Worm (Caenorhabditis elegans): ENCODE measurements around the gene scav-2.

scav-2 gene

DNA sequence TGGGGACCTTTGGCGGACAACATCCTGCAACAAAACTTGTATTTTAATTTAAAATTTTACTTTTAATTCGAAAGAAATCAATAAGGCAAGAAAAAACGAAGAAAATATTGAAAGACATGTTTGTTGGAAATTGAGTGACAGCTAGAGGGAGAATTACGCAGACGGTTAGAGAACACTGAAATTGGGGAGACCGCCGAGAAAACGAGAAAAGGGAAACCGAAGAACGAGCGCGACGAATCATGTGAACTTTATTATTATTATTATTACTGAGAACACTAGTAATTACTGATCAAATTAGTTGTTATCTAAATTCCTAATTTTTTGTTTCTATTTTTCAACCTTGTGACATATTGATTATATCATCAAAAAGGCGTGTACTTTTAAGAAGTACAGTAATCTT is 6.2 kb downstream of the scav-2 start, which contains the start of gene mmad-1 (continued):
- TF ChIP-seq zfh-2 (GFP tag; conservative IDR thresholded peaks at IDR 0.05) (no peak), hmg-20 (GFP tag; IDR thresholded peaks at IDR 0.05) (no peak), madf-3 (GFP tag; IDR thresholded peaks at IDR 0.05) (no peak), egl-18 (GFP tag; IDR thresholded peaks at IDR 0.05) (no peak), hmg-1.2 (GFP tag; IDR thresholded peaks at IDR 0.05) (peak; percentile 91), mcd-1 (GFP tag; IDR thresholded peaks at IDR 0.05) (peak; percentile 34; the same call in 1 of the 2 replicates), snpc-1.1 (tag; optimal IDR thresholded peaks at IDR 0.05; ENCODE audit: insufficient read depth) (no peak), ztf-25 (GFP tag; IDR thresholded peaks at IDR 0.05) (no peak), bed-1 (GFP tag; IDR thresholded peaks at IDR 0.05) (no peak), nhr-120 (GFP tag; IDR thresholded peaks at IDR 0.05) (no peak), ekl-4 (GFP tag; IDR thresholded peaks at IDR 0.05) (no peak), snpc-4 (GFP tag; optimal IDR thresholded peaks at IDR 0.05) (no peak), snpc-4 (tag; optimal IDR thresholded peaks at IDR 0.05) (peak in 2 of 4 experiments; percentile 14 to 33), xnd-1 (tag; optimal IDR thresholded peaks at IDR 0.05) (no peak), C17E4.6 (GFP tag; IDR thresholded peaks at IDR 0.05) (no peak), him-1 (tag; optimal IDR thresholded peaks at IDR 0.05) (no peak), nhr-179 (tag; optimal IDR thresholded peaks at IDR 0.05) (no peak), sdz-38 (tag; optimal IDR thresholded peaks at IDR 0.05) (no peak), die-1 (tag; optimal IDR thresholded peaks at IDR 0.05) (no peak), attf-3 (GFP tag; conservative IDR thresholded peaks at IDR 0.05) (no peak), F55B11.4 (tag; optimal IDR thresholded peaks at IDR 0.05; ENCODE audit: borderline replicate concordance, insufficient read depth) (no peak), T07F8.4 (tag; optimal IDR thresholded peaks at IDR 0.05) (no peak), D2030.7 (GFP tag; IDR thresholded peaks at IDR 0.05) (no peak), egrh-3 (GFP tag; IDR thresholded peaks at IDR 0.05) (no peak), tlf-1 (GFP tag; optimal IDR thresholded peaks at IDR 0.05) (no peak), mxl-1 (tag; optimal IDR thresholded peaks at IDR 0.05) (no peak), aptf-2 (GFP tag; conservative IDR thresholded peaks at IDR 0.05) (no peak), B0336.3 (GFP tag; IDR thresholded peaks at IDR 0.05) (peak; percentile 20; the same call in 1 of the 2 replicates), ceh-58 (GFP tag; IDR thresholded peaks at IDR 0.05) (no peak), madf-6 (GFP tag; IDR thresholded peaks at IDR 0.05) (no peak), ccch-3 (GFP tag; optimal IDR thresholded peaks at IDR 0.05) (no peak), ZK185.1 (tag; optimal IDR thresholded peaks at IDR 0.05; ENCODE audit: poor library complexity, severe bottlenecking) (peak; percentile 11), Y53G8AR.9 (GFP tag; conservative IDR thresholded peaks at IDR 0.05) (no peak), Y95B8A.8 (GFP tag; IDR thresholded peaks at IDR 0.05) (no peak), dpff-1 (tag; optimal IDR thresholded peaks at IDR 0.05) (no peak), ceh-79 (tag; optimal IDR thresholded peaks at IDR 0.05) (no peak), F37B4.10 (GFP tag; IDR thresholded peaks at IDR 0.05) (no peak), rec-8 (tag; optimal IDR thresholded peaks at IDR 0.05) (no peak), ets-4 (GFP tag; optimal IDR thresholded peaks at IDR 0.05) (no peak), dpl-1 (GFP tag; optimal IDR thresholded peaks at IDR 0.05) (no peak), efl-1 (GFP tag; optimal IDR thresholded peaks at IDR 0.05) (no peak), Y56A3A.18 (GFP tag; IDR thresholded peaks at IDR 0.05) (no peak), attf-5 (GFP tag; optimal IDR thresholded peaks at IDR 0.05) (peak; percentile 78), B0019.2 (GFP tag; conservative IDR thresholded peaks at IDR 0.05) (no peak), nhr-80 (tag; optimal IDR thresholded peaks at IDR 0.05) (peak; percentile 63), lin-54 (GFP tag; optimal IDR thresholded peaks at IDR 0.05) (no peak), pbrm-1 (GFP tag; IDR thresholded peaks at IDR 0.05) (peak; percentile 46; the same call in 1 of the 2 replicates), ceh-40 (GFP tag; IDR thresholded peaks at IDR 0.05) (no peak), tbp1 (GFP tag; optimal IDR thresholded peaks at IDR 0.05) (peak; percentile 57), K12H6.12 (tag; optimal IDR thresholded peaks at IDR 0.05) (peak; percentile 2)

Measured in whole organism, young adult.